Worm (Caenorhabditis elegans): ENCODE data around the gene mfsd-8.

Gene mfsd-8

ce11 chrIII:3271682-3272081 is 10.4 kb upstream of the mfsd-8 start (continued):
- peak; percentile 49 for TF ChIP-seq nhr-48 (tag; optimal IDR thresholded peaks at IDR 0.05)
- TF ChIP-seq nhr-76 (tag; optimal IDR thresholded peaks at IDR 0.05), result no peak
- TF ChIP-seq spr-1 (tag; optimal IDR thresholded peaks at IDR 0.05), result peak; percentile 31
- no peak for TF ChIP-seq lir-3 (tag; optimal IDR thresholded peaks at IDR 0.05)
- peak; percentile 58 for TF ChIP-seq aha-1 (tag)
- TF ChIP-seq nhr-25 (tag; optimal IDR thresholded peaks at IDR 0.05; ENCODE audit: borderline replicate concordance, insufficient read depth), result peak; percentile 73
- no peak for TF ChIP-seq ztf-11 (tag; optimal IDR thresholded peaks at IDR 0.05)
- peak; percentile 31 for TF ChIP-seq zip-2 (tag; optimal IDR thresholded peaks at IDR 0.05)
- TF ChIP-seq zag-1 (tag; optimal IDR thresholded peaks at IDR 0.05), result no peak
- 0 out of 2 replicates have a peak, but pooled peaks have one; percentile 54 for TF ChIP-seq egl-43 (GFP tag; IDR thresholded peaks at IDR 0.05)
- TF ChIP-seq tag-97 (GFP tag; IDR thresholded peaks at IDR 0.05), result no peak
- peak; percentile 31 for TF ChIP-seq mes-2 (tag; optimal IDR thresholded peaks at IDR 0.05; ENCODE audit: poor library complexity, severe bottlenecking)
- peak in 1 of 2 experiments; percentile 59 for TF ChIP-seq daf-16 (GFP tag; optimal IDR thresholded peaks at IDR 0.05)
- TF ChIP-seq daf-16 (tag; optimal IDR thresholded peaks at IDR 0.05), result peak; percentile 23
- TF ChIP-seq nhr-10 (tag; optimal IDR thresholded peaks at IDR 0.05), result no peak
- peak in 1 of 2 experiments; percentile 76 for TF ChIP-seq mdl-1 (tag; optimal IDR thresholded peaks at IDR 0.05)
- no peak for TF ChIP-seq F44E2.7 (GFP tag; IDR thresholded peaks at IDR 0.05)
- peak; percentile 78 for TF ChIP-seq dve-1 (tag; optimal IDR thresholded peaks at IDR 0.05; ENCODE audit: insufficient read depth)
- no peak for TF ChIP-seq ama-1 (optimal IDR thresholded peaks at IDR 0.05)
- TF ChIP-seq hlh-11 (tag; optimal IDR thresholded peaks at IDR 0.05), result peak; percentile 82
- TF ChIP-seq nhr-28 (tag; optimal IDR thresholded peaks at IDR 0.05), result peak; percentile 52
- peak; percentile 0 for TF ChIP-seq jun-1 (tag; optimal IDR thresholded peaks at IDR 0.05)
- TF ChIP-seq Y5F2A.4 (GFP tag; optimal IDR thresholded peaks at IDR 0.05), result no peak
- TF ChIP-seq hif-1 (tag; optimal IDR thresholded peaks at IDR 0.05), result peak in 1 of 2 experiments; percentile 31
- 0 out of 2 replicates have a peak, but pooled peaks have one; percentile 46 for TF ChIP-seq mxl-2 (GFP tag; conservative IDR thresholded peaks at IDR 0.05)
- peak; percentile 30 for TF ChIP-seq dpl-1 (GFP tag; optimal IDR thresholded peaks at IDR 0.05)
- no peak for TF ChIP-seq daf-8 (GFP tag; IDR thresholded peaks at IDR 0.05)
- TF ChIP-seq ceh-82 (tag; optimal IDR thresholded peaks at IDR 0.05), result no peak
- TF ChIP-seq zfp-3 (GFP tag; conservative IDR thresholded peaks at IDR 0.05), result no peak
- no peak for TF ChIP-seq Y105C5A.15 (GFP tag; IDR thresholded peaks at IDR 0.05)
- peak; percentile 95 for TF ChIP-seq set-16 (GFP tag; IDR thresholded peaks at IDR 0.05)
- TF ChIP-seq snpc-1.2 (GFP tag; IDR thresholded peaks at IDR 0.05), result no peak

DNA sequence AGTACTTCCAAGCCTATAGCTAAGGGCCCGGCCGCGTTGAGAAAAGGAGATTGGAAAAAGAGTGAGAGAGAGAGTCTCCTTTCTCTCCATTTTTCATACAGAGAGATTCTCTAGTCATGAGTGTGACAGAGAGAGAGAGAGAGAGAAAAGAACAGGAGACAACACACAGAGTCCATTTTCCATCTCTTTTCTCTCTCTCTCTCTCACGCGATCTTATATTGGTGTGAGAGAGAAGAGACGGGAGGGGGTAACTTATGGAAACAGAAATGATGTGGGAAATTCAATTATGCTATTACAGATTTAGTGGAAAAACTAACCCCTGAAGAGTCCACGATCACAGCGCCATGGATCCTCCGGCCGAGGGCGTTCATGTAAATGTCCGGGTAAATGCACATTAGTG is 9.0 kb upstream of the mfsd-8 start:
- no peak for TF ChIP-seq ceh-28 (tag; optimal IDR thresholded peaks at IDR 0.05)
- TF ChIP-seq F10B5.3 (tag; optimal IDR thresholded peaks at IDR 0.05), result no peak
- TF ChIP-seq lin-1 (GFP tag; IDR thresholded peaks at IDR 0.05), result no peak
- TF ChIP-seq ztf-11 (tag; optimal IDR thresholded peaks at IDR 0.05), result no peak
- no peak for TF ChIP-seq ama-1 (optimal IDR thresholded peaks at IDR 0.05)
- TF ChIP-seq nhr-11 (tag; optimal IDR thresholded peaks at IDR 0.05), result peak; percentile 28
- TF ChIP-seq lin-39 (tag; optimal IDR thresholded peaks at IDR 0.05), result no peak
- no peak for TF ChIP-seq php-3 (GFP tag; IDR thresholded peaks at IDR 0.05)
- TF ChIP-seq ces-1 (GFP tag; optimal IDR thresholded peaks at IDR 0.05), result no peak
- peak in 1 of 2 experiments; percentile 58 for TF ChIP-seq lsy-2 (tag; optimal IDR thresholded peaks at IDR 0.05)
- no peak for TF ChIP-seq saeg-2 (GFP tag; IDR thresholded peaks at IDR 0.05)
- TF ChIP-seq Y105C5A.15 (GFP tag; IDR thresholded peaks at IDR 0.05), result no peak
- TF ChIP-seq madf-5 (GFP tag; IDR thresholded peaks at IDR 0.05), result no peak
- TF ChIP-seq spr-3 (GFP tag; optimal IDR thresholded peaks at IDR 0.05), result no peak
- no peak for TF ChIP-seq R02D3.7 (tag; optimal IDR thresholded peaks at IDR 0.05)
- peak; percentile 37 for TF ChIP-seq hlh-11 (tag; optimal IDR thresholded peaks at IDR 0.05)
- 0 out of 2 replicates have a peak, but pooled peaks have one; percentile 25 for TF ChIP-seq hmg-1.1 (GFP tag; IDR thresholded peaks at IDR 0.05)
- no peak for TF ChIP-seq ceh-62 (tag; optimal IDR thresholded peaks at IDR 0.05)
- no peak for TF ChIP-seq nhr-42 (GFP tag; IDR thresholded peaks at IDR 0.05)
- TF ChIP-seq nhr-10 (tag; optimal IDR thresholded peaks at IDR 0.05), result no peak
- peak; percentile 60 for TF ChIP-seq nhr-28 (tag; optimal IDR thresholded peaks at IDR 0.05)
- no peak for TF ChIP-seq lir-3 (tag; optimal IDR thresholded peaks at IDR 0.05)
- peak; percentile 90 for TF ChIP-seq hlh-30 (tag; optimal IDR thresholded peaks at IDR 0.05; ENCODE audit: insufficient read depth)
- TF ChIP-seq mep-1 (tag; optimal IDR thresholded peaks at IDR 0.05), result peak; percentile 50
- no peak for TF ChIP-seq vab-7 (GFP tag; IDR thresholded peaks at IDR 0.05)
- no peak for TF ChIP-seq sdz-12 (GFP tag; optimal IDR thresholded peaks at IDR 0.05)
- no peak for TF ChIP-seq ceh-82 (tag; optimal IDR thresholded peaks at IDR 0.05)

All from whole organism, L4 larva.